Fruit fly (Drosophila melanogaster): ENCODE results near the gene NELF-B.

dm6 chrX:7686071-7686470 is 42.1 kb downstream of the NELF-B start:
- TF ChIP-seq Myc (optimal IDR thresholded peaks at IDR 0.05), result no peak
- TF ChIP-seq usp (GFP tag; optimal IDR thresholded peaks at IDR 0.05), result no peak
- no peak for TF ChIP-seq psq (GFP tag; optimal IDR thresholded peaks at IDR 0.05)
- TF ChIP-seq CG32264 (GFP tag; optimal IDR thresholded peaks at IDR 0.05), result no peak
- TF ChIP-seq Hnf4 (GFP tag; optimal IDR thresholded peaks at IDR 0.05), result no peak
